Fruit fly (Drosophila melanogaster) Kc167 (cell line): Measurements from ENCODE around the gene up.

Source experiments
- h ChIP-seq: fragments of >200 bp; optimal IDR thresholded peaks from 3 replicates; lab custom pipeline; 2018; ENCODE audit warnings: missing external identifiers
- ttk ChIP-seq: sonication (Bioruptor generic); optimal IDR thresholded peaks from 2 replicates; lab custom pipeline; 2017; ENCODE audit warnings: missing external identifiers

DNA sequence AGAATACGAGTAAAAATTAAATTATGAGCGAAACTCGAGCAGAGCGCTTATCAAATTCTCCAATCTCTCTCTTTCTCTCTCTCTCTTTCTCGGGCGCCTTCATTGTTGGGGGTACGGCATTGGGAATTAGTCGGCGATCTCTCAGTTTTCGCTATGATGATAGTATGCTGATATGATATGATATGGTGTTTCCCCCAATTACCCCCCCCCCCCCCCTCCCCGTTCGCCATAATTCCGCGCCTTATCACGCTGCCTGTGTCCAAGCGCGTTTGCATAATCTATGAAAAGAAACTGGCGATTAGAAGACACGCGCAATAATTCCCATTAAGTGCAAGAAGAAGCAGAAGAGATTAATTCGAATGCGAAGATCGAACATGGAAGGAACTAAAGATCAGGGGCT, 34.4 kb upstream of the up start:
- TF ChIP-seq ttk (lab: Kevin White, UChicago) (no peak), h (lab: Kevin White, UChicago) (no peak)
